Fruit fly (Drosophila melanogaster) ovary, adult (tissue): ENCODE measurements around the gene CG46462.

Experiments
- CG17801 ChIP-seq: fragments of 200-800 bp; optimal IDR thresholded peaks from 2 replicates; lab custom pipeline; 2019; ENCODE audit warnings: missing biosample characterization, mild to moderate bottlenecking, missing genetic modification characterization, moderate library complexity; ENCODE audit not compliant: partially characterized antibody

The CG46462 gene

dm6 chr3L:19905427-19905826 lies 26.1 kb upstream of the CG46462 start:
- no peak for TF ChIP-seq CG17801 (GFP tag; lab: Kevin White, UChicago)

- TF ChIP-seq CG17801 (GFP tag; lab: Kevin White, UChicago) = peak; percentile 59
These were observed 25.2 kb upstream of the CG46462 start for dm6 chr3L:19906148-19906752.

dm6 chr3L:19906780-19907705 lies 24.4 kb upstream of the CG46462 start:
- TF ChIP-seq CG17801 (GFP tag; lab: Kevin White, UChicago) = no peak

dm6 chr3L:19907706-19908070 lies 23.8 kb upstream of the CG46462 start:
- TF ChIP-seq CG17801 (GFP tag; lab: Kevin White, UChicago) = no peak

dm6 chr3L:19908201-19909127 lies 23.0 kb upstream of the CG46462 start:
- TF ChIP-seq CG17801 (GFP tag; lab: Kevin White, UChicago) = no peak

dm6 chr3L:19909234-19910053 lies 22.0 kb upstream of the CG46462 start:
- TF ChIP-seq CG17801 (GFP tag; lab: Kevin White, UChicago) = no peak

- TF ChIP-seq CG17801 (GFP tag; lab: Kevin White, UChicago) = peak; percentile 46
These were observed 21.5 kb upstream of the CG46462 start, which contains the start of the genes Mi-2 and Prp3 for dm6 chr3L:19910054-19910414. Gene Mi-2 (minus strand): TSS chr3L:19910215. Gene Prp3 (plus strand): TSS chr3L:19910300.

- no peak for TF ChIP-seq CG17801 (GFP tag; lab: Kevin White, UChicago)
These were observed 18.1 kb upstream of the CG46462 start, which contains the start of gene Mtr3 for dm6 chr3L:19913328-19913936. Gene Mtr3 (minus strand): TSS chr3L:19913715.

dm6 chr3L:19914833-19915232 lies 16.7 kb upstream of the CG46462 start, which contains the start of gene Rpn1:
Gene Rpn1 (plus strand): TSS chr3L:19915051.
- peak; percentile 47 for TF ChIP-seq CG17801 (GFP tag; lab: Kevin White, UChicago)

- TF ChIP-seq CG17801 (GFP tag; lab: Kevin White, UChicago) = no peak
These were observed 11.5 kb upstream of the CG46462 start for dm6 chr3L:19919981-19920380.

- peak; percentile 82 for TF ChIP-seq CG17801 (GFP tag; lab: Kevin White, UChicago)
These were observed 8.4 kb upstream of the CG46462 start, which contains the start of gene Pfdn6 for dm6 chr3L:19922833-19923745. Gene Pfdn6 (plus strand): TSS chr3L:19923671.

dm6 chr3L:19924771-19925304 lies 6.7 kb upstream of the CG46462 start, which contains the start of gene Grasp65:
Gene Grasp65 (plus strand): TSS chr3L:19924943.
- TF ChIP-seq CG17801 (GFP tag; lab: Kevin White, UChicago) = peak; percentile 52
